Worm (Caenorhabditis elegans): ENCODE measurements around the gene W04G3.5.

The W04G3.5 gene

DNA sequence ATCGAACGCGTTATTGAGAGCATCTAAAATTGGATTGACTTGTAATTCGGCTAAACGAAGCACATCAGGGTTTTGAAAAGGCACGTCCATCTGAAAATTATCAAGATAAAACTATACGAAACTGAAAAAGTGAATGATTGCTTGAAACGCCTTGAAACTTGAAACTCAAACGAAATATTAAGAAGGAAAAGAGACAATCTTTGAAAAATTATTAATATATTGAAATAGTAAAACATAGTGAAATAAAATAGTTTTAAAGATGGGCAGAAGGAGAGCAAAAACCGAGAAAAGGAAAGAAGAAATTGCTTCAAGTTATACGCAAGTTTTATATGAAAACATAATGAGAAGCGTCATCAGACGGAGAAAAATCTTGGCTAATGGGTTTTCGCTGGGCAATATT, 24.6 kb downstream of the W04G3.5 start, which contains the start of gene W02H3.3:
TSS of gene W02H3.3 (minus strand) at position 101 of the 400 bp plus-strand sequence.
- TF ChIP-seq skn-1 (tag; optimal IDR thresholded peaks at IDR 0.05) (no peak), unc-62 (GFP tag; optimal IDR thresholded peaks at IDR 0.05) (no peak), pha-4 (tag; optimal IDR thresholded peaks at IDR 0.05) (no peak), elt-2 (tag; optimal IDR thresholded peaks at IDR 0.05) (no peak), fkh-10 (GFP tag; optimal IDR thresholded peaks at IDR 0.05) (no peak), ztf-11 (tag; optimal IDR thresholded peaks at IDR 0.05) (no peak)

DNA sequence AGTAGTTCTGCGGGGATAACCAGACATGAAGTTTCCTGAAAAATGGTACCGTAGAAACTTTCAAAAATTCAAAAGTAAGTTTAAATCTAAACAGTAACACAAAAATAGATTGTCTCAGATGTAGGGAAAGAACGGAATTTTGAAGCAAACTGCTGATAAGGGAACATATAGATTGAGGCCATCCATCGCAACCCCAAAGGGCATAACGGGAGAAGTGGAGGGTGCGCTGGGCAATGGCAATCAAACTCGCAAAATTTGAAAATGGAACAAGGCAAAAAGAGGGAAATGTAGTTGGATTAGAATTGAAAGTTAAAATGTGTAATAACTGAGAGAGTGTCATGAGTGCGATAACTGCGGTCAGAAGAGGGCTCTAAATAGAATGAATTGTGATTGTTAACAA, 29.7 kb downstream of the W04G3.5 start:
- TF ChIP-seq pha-4 (tag; optimal IDR thresholded peaks at IDR 0.05) (no peak), nhr-76 (tag; optimal IDR thresholded peaks at IDR 0.05) (no peak), nhr-23 (tag; optimal IDR thresholded peaks at IDR 0.05) (no peak), fkh-2 (tag; optimal IDR thresholded peaks at IDR 0.05) (no peak), ztf-11 (tag; optimal IDR thresholded peaks at IDR 0.05) (no peak), lin-39 (tag; optimal IDR thresholded peaks at IDR 0.05) (no peak), hmg-11 (tag; optimal IDR thresholded peaks at IDR 0.05) (no peak), nhr-12 (tag; optimal IDR thresholded peaks at IDR 0.05) (no peak), lsy-12 (tag; optimal IDR thresholded peaks at IDR 0.05) (no peak), ZK546.5 (tag; optimal IDR thresholded peaks at IDR 0.05) (no peak)

DNA sequence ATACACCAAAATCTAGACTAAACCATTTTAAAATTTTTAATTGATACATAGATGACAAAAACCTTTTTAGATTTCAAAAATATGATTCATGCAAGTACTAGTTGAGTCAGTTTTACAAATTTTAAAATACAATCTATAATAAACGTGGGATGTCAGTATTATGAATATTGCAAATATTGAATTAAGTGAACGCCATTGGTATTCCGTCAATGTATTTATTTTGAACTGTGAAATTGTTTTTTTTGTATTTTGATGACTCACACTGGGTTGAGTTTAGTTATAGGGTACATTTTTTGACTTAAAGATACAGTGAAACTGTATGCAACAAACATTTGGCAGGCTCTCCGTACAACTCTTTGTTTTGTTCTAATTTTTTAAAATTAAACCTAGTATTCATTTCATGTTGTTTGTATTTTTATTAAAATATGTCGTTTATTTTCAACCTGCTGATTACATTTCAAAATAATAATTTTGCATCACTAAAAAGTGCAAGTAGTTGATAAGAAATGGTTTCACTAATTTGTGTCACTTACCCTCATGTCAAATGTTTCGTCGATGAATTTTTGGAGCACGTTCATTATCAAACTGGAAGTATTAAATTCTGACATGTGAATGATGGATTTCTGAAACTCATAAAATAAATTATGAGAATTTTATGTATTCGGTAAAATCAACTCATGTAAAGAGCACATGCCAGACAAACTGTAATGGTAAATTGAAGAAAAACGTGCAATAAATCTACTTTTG, 31.6 kb downstream of the W04G3.5 start, which contains the start of gene W02H3.1:
TSS of gene W02H3.1 (minus strand) at position 578 of the 747 bp plus-strand sequence.
- TF ChIP-seq elt-2 (tag; optimal IDR thresholded peaks at IDR 0.05) = peak; percentile 49
- TF ChIP-seq pqm-1 (tag; optimal IDR thresholded peaks at IDR 0.05) = peak; percentile 31
- TF ChIP-seq ceh-28 (tag; optimal IDR thresholded peaks at IDR 0.05) = no peak
- TF ChIP-seq hmg-11 (tag; optimal IDR thresholded peaks at IDR 0.05) = no peak
- TF ChIP-seq ceh-9 (tag; optimal IDR thresholded peaks at IDR 0.05) = no peak

DNA sequence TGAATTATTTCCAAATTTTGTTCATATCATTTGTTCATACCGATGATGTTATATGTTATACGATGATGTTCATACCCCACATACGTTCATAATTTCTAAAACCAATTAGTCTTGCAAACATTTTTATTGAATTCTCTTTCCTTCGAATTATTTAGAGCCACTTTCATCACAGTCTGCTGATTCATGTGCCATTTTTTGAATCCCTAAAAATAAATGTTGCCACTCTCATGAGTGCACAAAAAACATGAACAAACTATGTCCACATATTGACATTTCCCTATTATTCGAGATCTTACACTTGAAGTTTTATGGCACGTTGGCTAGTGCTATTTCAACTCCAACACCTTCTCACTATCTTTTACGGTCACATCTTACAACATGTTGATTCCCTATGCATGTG, 33.6 kb downstream of the W04G3.5 start, which contains the start of gene clc-17:
TSS of gene clc-17 (plus strand) at position 301 of the 400 bp plus-strand sequence.
- TF ChIP-seq ceh-9 (tag; optimal IDR thresholded peaks at IDR 0.05) (no peak), nhr-43 (tag; optimal IDR thresholded peaks at IDR 0.05; ENCODE audit: poor library complexity, severe bottlenecking) (no peak), egl-27 (tag; optimal IDR thresholded peaks at IDR 0.05) (no peak), elt-3 (tag; optimal IDR thresholded peaks at IDR 0.05) (no peak), pqm-1 (tag; optimal IDR thresholded peaks at IDR 0.05) (no peak), daf-12 (tag; optimal IDR thresholded peaks at IDR 0.05) (no peak), zag-1 (tag; optimal IDR thresholded peaks at IDR 0.05) (no peak), sea-2 (GFP tag; optimal IDR thresholded peaks at IDR 0.05) (no peak), mml-1 (tag; optimal IDR thresholded peaks at IDR 0.05) (no peak), nhr-76 (tag; optimal IDR thresholded peaks at IDR 0.05) (no peak), nhr-12 (tag; optimal IDR thresholded peaks at IDR 0.05) (no peak), aly-2 (tag; optimal IDR thresholded peaks at IDR 0.05) (no peak), nhr-77 (tag; optimal IDR thresholded peaks at IDR 0.05) (no peak), tbx-2 (tag; optimal IDR thresholded peaks at IDR 0.05) (no peak)

DNA sequence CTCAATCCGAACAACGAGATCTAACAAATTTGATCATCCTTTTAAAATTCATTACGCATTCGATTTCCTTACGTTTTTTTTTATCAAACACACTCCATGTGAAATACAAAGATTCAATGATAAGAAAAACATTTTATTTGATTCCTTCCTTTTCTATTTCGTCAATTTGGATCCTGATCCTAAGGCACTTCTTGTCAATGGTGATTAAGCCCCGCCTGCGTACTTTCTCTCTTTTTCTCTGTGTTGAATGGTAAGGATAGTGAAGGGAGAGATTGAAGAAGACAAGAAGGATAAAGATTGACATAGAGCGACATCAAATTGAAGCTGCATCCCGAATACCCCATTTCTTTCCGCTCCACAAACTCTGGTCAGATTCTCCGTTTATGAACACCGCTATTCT, 35.7 kb downstream of the W04G3.5 start, which contains the start of gene grd-1:
TSS of gene grd-1 (plus strand) at position 241 of the 400 bp plus-strand sequence.
- TF ChIP-seq eor-1 (tag; optimal IDR thresholded peaks at IDR 0.05) = no peak
- TF ChIP-seq nhr-23 (tag; optimal IDR thresholded peaks at IDR 0.05) = no peak

DNA sequence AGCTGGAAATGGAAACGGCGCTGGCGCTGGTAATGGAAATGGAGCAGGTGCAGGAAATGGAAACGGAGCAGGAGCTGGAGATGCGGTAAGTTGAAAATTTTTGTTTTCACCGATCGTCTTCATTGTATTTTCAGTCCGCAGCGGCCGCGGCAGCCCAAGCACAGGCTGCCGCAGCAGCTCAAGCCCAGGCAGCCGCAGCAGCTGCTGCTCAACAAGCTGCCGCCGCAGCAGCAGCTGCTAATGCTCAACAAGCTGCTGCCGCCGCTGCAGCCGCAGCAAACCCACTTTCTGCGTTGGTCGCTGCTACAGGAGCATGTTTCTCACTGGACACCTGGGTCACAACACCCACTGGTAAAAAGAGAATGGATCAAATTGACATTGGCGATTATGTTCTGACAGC, 41.0 kb downstream of the W04G3.5 start:
- TF ChIP-seq nhr-67 (tag; optimal IDR thresholded peaks at IDR 0.05) (no peak), egl-5 (tag; optimal IDR thresholded peaks at IDR 0.05) (no peak), ztf-4 (tag; optimal IDR thresholded peaks at IDR 0.05) (no peak)
